Worm (Caenorhabditis elegans): ENCODE results near the gene C37E2.3.

Gene C37E2.3

DNA sequence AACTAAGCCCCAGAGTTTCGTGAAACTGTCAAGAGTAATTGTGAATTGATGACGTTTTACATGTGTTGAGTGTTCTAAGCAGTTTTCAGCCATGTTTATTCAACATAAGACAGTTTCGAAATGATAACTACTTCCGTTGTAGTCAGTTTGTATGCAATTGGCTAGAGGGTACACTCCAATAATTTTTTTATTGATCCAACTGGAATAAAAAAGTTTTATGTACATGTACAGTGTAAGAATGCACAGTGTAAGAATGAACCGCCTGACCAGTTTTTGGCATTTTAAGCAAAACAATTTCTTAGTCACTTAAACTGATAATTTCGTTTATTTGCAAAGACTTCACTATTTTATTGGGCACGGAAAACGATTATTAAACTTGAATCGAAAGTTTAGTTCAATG is 33.1 kb downstream of the C37E2.3 start:
- no peak for TF ChIP-seq pqm-1 (tag; optimal IDR thresholded peaks at IDR 0.05)
- no peak for TF ChIP-seq eyg-1 (tag; optimal IDR thresholded peaks at IDR 0.05)
- no peak for TF ChIP-seq hlh-13 (GFP tag; optimal IDR thresholded peaks at IDR 0.05)
- no peak for TF ChIP-seq sdc-2 (tag; optimal IDR thresholded peaks at IDR 0.05)
- no peak for TF ChIP-seq pha-2 (tag; optimal IDR thresholded peaks at IDR 0.05)
- no peak for TF ChIP-seq ceh-48 (tag; optimal IDR thresholded peaks at IDR 0.05)
- TF ChIP-seq ceh-2 (tag; optimal IDR thresholded peaks at IDR 0.05), result no peak
- no peak for TF ChIP-seq nhr-232 (tag; optimal IDR thresholded peaks at IDR 0.05)
- TF ChIP-seq fkh-6 (tag; optimal IDR thresholded peaks at IDR 0.05), result no peak
- no peak for TF ChIP-seq syd-9 (tag; optimal IDR thresholded peaks at IDR 0.05)
- TF ChIP-seq ceh-31 (tag; optimal IDR thresholded peaks at IDR 0.05), result no peak

- TF ChIP-seq elt-2 (tag; optimal IDR thresholded peaks at IDR 0.05) (peak; percentile 85), zip-5 (tag; optimal IDR thresholded peaks at IDR 0.05) (no peak)
Measured at ce11 chrX:14214520-14215023, 34.3 kb downstream of the C37E2.3 start, which contains the start of gene K06G5.1. TSS of gene K06G5.1 (plus strand) at chrX:14214973.

ce11 chrX:14223156-14223555 is 42.9 kb downstream of the C37E2.3 start, which contains the start of gene K06G5.3:
TSS of gene K06G5.3 (minus strand) at chrX:14223256.
- TF ChIP-seq ceh-31 (tag; optimal IDR thresholded peaks at IDR 0.05) (no peak), hlh-15 (tag; optimal IDR thresholded peaks at IDR 0.05) (no peak), npax-4 (tag; optimal IDR thresholded peaks at IDR 0.05) (no peak), lim-6 (tag; optimal IDR thresholded peaks at IDR 0.05) (no peak), hlh-30 (tag; optimal IDR thresholded peaks at IDR 0.05; ENCODE audit: insufficient read depth) (no peak), C08G9.2 (tag; optimal IDR thresholded peaks at IDR 0.05) (no peak), ahr-1 (tag; optimal IDR thresholded peaks at IDR 0.05) (no peak), nfya-1 (tag; optimal IDR thresholded peaks at IDR 0.05) (no peak), ceh-19 (GFP tag; optimal IDR thresholded peaks at IDR 0.05) (no peak), K02D7.2 (tag; optimal IDR thresholded peaks at IDR 0.05) (no peak), pqm-1 (tag; optimal IDR thresholded peaks at IDR 0.05) (no peak), dmd-4 (tag; optimal IDR thresholded peaks at IDR 0.05; ENCODE audit: borderline replicate concordance) (no peak), ref-2 (tag; optimal IDR thresholded peaks at IDR 0.05) (no peak), K09A11.1 (tag; optimal IDR thresholded peaks at IDR 0.05; ENCODE audit: insufficient read depth) (no peak), hlh-6 (tag; optimal IDR thresholded peaks at IDR 0.05) (no peak), ceh-34 (tag; optimal IDR thresholded peaks at IDR 0.05) (no peak), pat-9 (tag; optimal IDR thresholded peaks at IDR 0.05) (no peak), che-1 (tag; optimal IDR thresholded peaks at IDR 0.05) (no peak), sox-2 (GFP tag; IDR thresholded peaks at IDR 0.05) (no peak), lin-11 (tag; optimal IDR thresholded peaks at IDR 0.05) (no peak)

- TF ChIP-seq syd-9 (tag; optimal IDR thresholded peaks at IDR 0.05) (no peak), unc-3 (GFP tag; conservative IDR thresholded peaks at IDR 0.05) (no peak), unc-3 (tag; optimal IDR thresholded peaks at IDR 0.05) (no peak), ceh-19 (GFP tag; optimal IDR thresholded peaks at IDR 0.05) (no peak), fkh-10 (GFP tag; optimal IDR thresholded peaks at IDR 0.05) (no peak), ttx-3 (tag; optimal IDR thresholded peaks at IDR 0.05) (no peak), dmd-4 (tag; optimal IDR thresholded peaks at IDR 0.05; ENCODE audit: borderline replicate concordance) (no peak), nhr-232 (tag; optimal IDR thresholded peaks at IDR 0.05) (no peak), odd-2 (tag; optimal IDR thresholded peaks at IDR 0.05) (no peak), hlh-13 (GFP tag; optimal IDR thresholded peaks at IDR 0.05) (no peak)
Measured at ce11 chrX:14225273-14225672, 45.0 kb downstream of the C37E2.3 start, which contains the start of gene cyp-13B2. TSS of gene cyp-13B2 (plus strand) at chrX:14225573.

Measured in whole organism, late embryonic.